Worm (Caenorhabditis elegans): Measurements from ENCODE around the gene dpy-6.

DNA sequence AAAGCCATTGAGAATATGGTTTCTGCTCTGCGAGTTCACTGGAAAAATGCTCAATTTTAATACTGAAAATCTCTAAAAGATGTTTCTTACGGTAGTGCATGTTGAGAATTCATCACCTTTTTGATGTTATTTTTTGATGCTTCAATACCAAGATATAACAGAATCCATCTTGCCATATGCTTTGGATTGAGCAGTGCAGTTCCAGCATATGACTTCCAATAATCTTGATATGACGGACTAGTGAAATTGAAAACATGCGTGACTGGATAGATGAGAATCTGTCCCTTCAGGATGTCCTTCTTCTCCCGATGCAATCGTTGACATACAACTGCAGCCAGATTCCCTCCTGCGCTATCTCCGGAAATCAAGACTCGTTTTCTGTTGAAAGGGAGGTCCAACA is 5.5 kb upstream of the dpy-6 start:
- TF ChIP-seq T22C8.4 (GFP tag; IDR thresholded peaks at IDR 0.05) (no peak), ztf-29 (GFP tag; IDR thresholded peaks at IDR 0.05) (no peak), flt-1 (GFP tag; IDR thresholded peaks at IDR 0.05) (no peak), ref-1 (GFP tag; conservative IDR thresholded peaks at IDR 0.05) (no peak), cog-1 (tag; optimal IDR thresholded peaks at IDR 0.05) (no peak), klf-2 (GFP tag; conservative IDR thresholded peaks at IDR 0.05) (no peak)
